Fruit fly (Drosophila melanogaster) whole organism, adult: Measurements from ENCODE around the gene Naa20B.
A peak's percentile ranks its signal among the peaks of the same experiment; 100 is the strongest.

Experiments used
- CG11617 ChIP-seq: fragments of 200-800 bp; sonication (Bioruptor generic); optimal IDR thresholded peaks from 2 replicates; lab custom pipeline; 2017; ENCODE audit warnings: mild to moderate bottlenecking, missing biosample characterization, missing genetic modification reagents, missing genetic modification characterization
- CG12768 ChIP-seq: fragments of 200-800 bp; sonication (Bioruptor generic); optimal IDR thresholded peaks from 2 replicates; lab custom pipeline; 2017; ENCODE audit warnings: missing biosample characterization, missing genetic modification characterization, mild to moderate bottlenecking, moderate library complexity, missing genetic modification reagents
- CG14711 ChIP-seq: fragments of 200-800 bp; sonication (Bioruptor generic); optimal IDR thresholded peaks from 2 replicates; lab custom pipeline; 2018; ENCODE audit warnings: missing biosample characterization, mild to moderate bottlenecking, missing genetic modification characterization, moderate library complexity
- CG1620 ChIP-seq: fragments of 200-800 bp; sonication (Bioruptor generic); optimal IDR thresholded peaks from 2 replicates; lab custom pipeline; 2016; ENCODE audit warnings: missing biosample characterization, missing genetic modification characterization
- CG33017 ChIP-seq: fragments of 200-800 bp; sonication (Bioruptor generic); optimal IDR thresholded peaks from 2 replicates; lab custom pipeline; 2018; ENCODE audit warnings: missing biosample characterization, mild to moderate bottlenecking, missing genetic modification characterization, moderate library complexity
- CG5204 ChIP-seq: fragments of 200-800 bp; sonication (Bioruptor generic); optimal IDR thresholded peaks from 2 replicates; lab custom pipeline; 2016; ENCODE audit warnings: missing biosample characterization, missing genetic modification characterization
- CG7045 ChIP-seq: fragments of 200-800 bp; sonication (Bioruptor generic); optimal IDR thresholded peaks from 2 replicates; lab custom pipeline; 2017; ENCODE audit warnings: missing biosample characterization, mild to moderate bottlenecking, missing genetic modification characterization
- CG7101 ChIP-seq: fragments of 200-800 bp; sonication (Bioruptor generic); optimal IDR thresholded peaks from 2 replicates; lab custom pipeline; 2018; ENCODE audit warnings: missing biosample characterization, mild to moderate bottlenecking, missing genetic modification characterization, moderate library complexity
- Clk ChIP-seq: fragments of 200-800 bp; sonication (Bioruptor generic); optimal IDR thresholded peaks from 2 replicates; lab custom pipeline; 2017; ENCODE audit warnings: missing biosample characterization, missing genetic modification characterization
- Crg-1 ChIP-seq: fragments of 200-800 bp; sonication (Bioruptor generic); optimal IDR thresholded peaks from 2 replicates; lab custom pipeline; 2016; ENCODE audit warnings: missing biosample characterization, missing genetic modification characterization
- Hr96 ChIP-seq: fragments of 200-800 bp; sonication (Bioruptor generic); optimal IDR thresholded peaks from 2 replicates; lab custom pipeline; 2016; ENCODE audit warnings: missing biosample characterization, missing genetic modification characterization
- Mnt ChIP-seq: fragments of 200-800 bp; sonication (Bioruptor generic); optimal IDR thresholded peaks from 2 replicates; lab custom pipeline; 2016; ENCODE audit warnings: missing biosample characterization, mild to moderate bottlenecking, missing genetic modification characterization
- bab1 ChIP-seq: fragments of 200-800 bp; sonication (Bioruptor generic); optimal IDR thresholded peaks from 3 replicates; lab custom pipeline; 2019; ENCODE audit warnings: missing biosample characterization, mild to moderate bottlenecking, missing genetic modification characterization, moderate library complexity
- cic ChIP-seq: fragments of 200-800 bp; sonication (Bioruptor generic); optimal IDR thresholded peaks from 2 replicates; lab custom pipeline; 2017; ENCODE audit warnings: missing biosample characterization, mild to moderate bottlenecking, missing genetic modification characterization, moderate library complexity
- cnc ChIP-seq, 2 experiments: fragments of >200 bp; optimal IDR thresholded peaks; 2 replicates each; lab custom pipeline; 2017
- kay ChIP-seq: fragments of 200-800 bp; sonication (Bioruptor generic); peaks from one replicate; lab custom pipeline; 2016; ENCODE audit warnings: missing biosample characterization, missing genetic modification characterization, borderline replicate concordance
- ovo ChIP-seq: fragments of 200-800 bp; sonication (Bioruptor generic); optimal IDR thresholded peaks from 2 replicates; lab custom pipeline; 2016; ENCODE audit warnings: missing biosample characterization, missing genetic modification characterization
- pad ChIP-seq: fragments of 200-800 bp; sonication (Bioruptor generic); optimal IDR thresholded peaks from 3 replicates; lab custom pipeline; 2017; ENCODE audit warnings: missing biosample characterization, missing genetic modification characterization, mild to moderate bottlenecking, moderate library complexity, missing genetic modification reagents
- tj ChIP-seq: fragments of 200-800 bp; sonication (Bioruptor generic); optimal IDR thresholded peaks from 3 replicates; lab custom pipeline; 2017; ENCODE audit warnings: missing biosample characterization, mild to moderate bottlenecking, missing genetic modification characterization, moderate library complexity
- toe ChIP-seq: fragments of 200-800 bp; sonication (Bioruptor generic); optimal IDR thresholded peaks from 2 replicates; lab custom pipeline; 2016; ENCODE audit warnings: missing biosample characterization, missing genetic modification characterization

The Naa20B gene

dm6 chr2L:13225225-13225840, 31.9 kb upstream of the Naa20B start, which contains the start of gene CG15480:
Gene CG15480, minus strand, starts transcription at chr2L:13225275.
- no peak for TF ChIP-seq CG11617 (GFP tag; lab: Kevin White, UChicago)
- no peak for TF ChIP-seq CG5204
- TF ChIP-seq cnc (optimal IDR thresholded peaks at IDR 0.05; lab: Kevin White, UChicago): no peak
- TF ChIP-seq Crg-1: no peak
- no peak for TF ChIP-seq Clk
- no peak for TF ChIP-seq Mnt (GFP tag; lab: Kevin White, UChicago)
- no peak for TF ChIP-seq bab1 (GFP tag; lab: Kevin White, UChicago)
- no peak for TF ChIP-seq kay
- no peak for TF ChIP-seq pad
- TF ChIP-seq CG7045 (GFP tag; lab: Kevin White, UChicago): no peak
- no peak for TF ChIP-seq CG33017 (tag; lab: Kevin White, UChicago)
- no peak for TF ChIP-seq cic
- no peak for TF ChIP-seq CG14711 (tag; lab: Kevin White, UChicago)
- no peak for TF ChIP-seq ovo
- no peak for TF ChIP-seq toe (GFP tag; lab: Kevin White, UChicago)
- no peak for TF ChIP-seq CG7101
- TF ChIP-seq CG1620 (GFP tag; lab: Kevin White, UChicago): no peak

- no peak for TF ChIP-seq cic
- TF ChIP-seq Mnt (GFP tag; lab: Kevin White, UChicago): no peak
- no peak for TF ChIP-seq CG33017 (tag; lab: Kevin White, UChicago)
- no peak for TF ChIP-seq CG5204
- TF ChIP-seq Hr96 (GFP tag; lab: Kevin White, UChicago): no peak
These were observed 30.0 kb upstream of the Naa20B start, which contains the start of gene CG16813 for dm6 chr2L:13227242-13227641. Gene CG16813, plus strand, starts transcription at chr2L:13227529.

- no peak for TF ChIP-seq Crg-1
- TF ChIP-seq CG1620 (GFP tag; lab: Kevin White, UChicago): no peak
- TF ChIP-seq CG14711 (tag; lab: Kevin White, UChicago): no peak
- TF ChIP-seq cnc (optimal IDR thresholded peaks at IDR 0.05; lab: Kevin White, UChicago): no peak
- no peak for TF ChIP-seq CG12768 (GFP tag; lab: Kevin White, UChicago)
These were observed 27.8 kb upstream of the Naa20B start, which contains the start of gene CG16815 for dm6 chr2L:13229388-13229882. Gene CG16815, plus strand, starts transcription at chr2L:13229832.

DNA sequence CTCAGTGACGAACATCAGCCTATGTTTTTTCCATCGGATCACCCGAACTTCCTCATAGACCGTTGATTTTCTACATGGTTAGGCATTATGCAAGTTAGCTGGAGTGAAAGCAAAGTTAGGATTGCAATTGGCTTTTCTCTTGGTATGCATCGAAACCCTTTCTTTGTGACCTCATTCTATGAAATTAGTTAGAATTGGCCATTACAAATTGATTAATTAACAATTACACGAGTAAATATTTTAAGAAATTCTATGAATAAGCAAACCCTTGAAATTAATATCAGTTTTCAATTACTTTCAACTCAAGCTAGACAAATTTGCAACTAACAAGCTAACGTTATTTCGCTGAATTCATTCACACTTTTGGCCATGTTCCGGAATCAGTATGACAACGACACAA, 25.5 kb upstream of the Naa20B start, which contains the start of gene Prosalpha6T:
Prosalpha6T (plus strand) TSS at position 301 of the 400 bp plus-strand sequence.
- TF ChIP-seq kay: peak; percentile 6
- no peak for TF ChIP-seq CG12768 (GFP tag; lab: Kevin White, UChicago)

DNA sequence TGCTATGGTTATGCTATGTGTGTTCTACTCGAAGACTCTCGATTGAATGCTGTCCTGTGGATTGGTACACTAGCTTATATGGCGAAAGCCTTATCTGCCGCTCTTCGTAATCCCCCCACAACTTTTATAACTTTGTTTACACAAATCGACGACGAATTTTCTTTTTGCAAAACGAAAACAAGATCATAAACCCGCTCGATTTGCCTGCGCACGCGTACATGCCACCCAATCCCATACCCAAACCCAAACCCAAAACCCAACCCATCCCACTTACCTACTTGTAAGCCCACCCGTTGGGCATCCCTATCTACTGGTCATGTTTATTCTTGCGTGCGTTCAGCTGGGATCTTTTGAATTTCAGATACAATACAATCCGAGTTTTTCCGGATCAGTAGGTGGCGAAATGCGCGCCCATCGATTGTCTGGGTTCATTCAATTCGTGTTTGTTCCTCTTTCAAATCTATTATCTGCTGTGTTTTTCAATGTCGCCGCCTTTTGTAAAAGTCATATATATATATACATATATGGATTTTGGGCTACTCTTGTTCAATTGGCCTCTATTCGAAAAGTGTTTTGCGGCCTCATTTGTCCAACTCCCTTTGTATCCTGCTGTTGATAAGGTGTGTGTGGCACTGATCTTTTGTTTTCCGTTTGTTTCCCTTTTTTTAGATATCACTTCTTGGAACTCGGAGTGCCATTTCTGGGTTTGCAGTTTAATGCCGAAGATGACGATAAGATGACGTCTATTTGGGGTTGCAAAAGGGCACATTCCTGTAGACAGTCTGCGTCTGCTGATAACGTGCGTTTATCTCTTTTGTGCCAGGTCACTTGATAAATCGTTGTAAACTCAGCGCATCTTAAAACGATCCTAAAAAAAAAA, 22.4 kb upstream of the Naa20B start, which contains the start of gene Mabi:
Mabi (minus strand) TSS at position 51 of the 880 bp plus-strand sequence.
- no peak for TF ChIP-seq CG7045 (GFP tag; lab: Kevin White, UChicago)
- no peak for TF ChIP-seq Mnt (GFP tag; lab: Kevin White, UChicago)
- no peak for TF ChIP-seq CG11617 (GFP tag; lab: Kevin White, UChicago)
- TF ChIP-seq bab1 (GFP tag; lab: Kevin White, UChicago): no peak
- TF ChIP-seq pad: no peak
- TF ChIP-seq kay: no peak
- TF ChIP-seq CG14711 (tag; lab: Kevin White, UChicago): no peak
- no peak for TF ChIP-seq CG33017 (tag; lab: Kevin White, UChicago)
- TF ChIP-seq Crg-1: no peak
- TF ChIP-seq toe (GFP tag; lab: Kevin White, UChicago): no peak
- no peak for TF ChIP-seq Clk
- no peak for TF ChIP-seq CG7101
- TF ChIP-seq cnc (optimal IDR thresholded peaks at IDR 0.05; lab: Kevin White, UChicago): no peak
- TF ChIP-seq CG5204: no peak
- no peak for TF ChIP-seq CG12768 (GFP tag; lab: Kevin White, UChicago)
- TF ChIP-seq CG1620 (GFP tag; lab: Kevin White, UChicago): no peak
- TF ChIP-seq Hr96 (GFP tag; lab: Kevin White, UChicago): no peak
- TF ChIP-seq ovo: no peak
- no peak for TF ChIP-seq tj (GFP tag; lab: Kevin White, UChicago)
- no peak for TF ChIP-seq cic

- TF ChIP-seq CG7101: no peak
These were observed 21.1 kb upstream of the Naa20B start, which contains the start of gene Jhbp14 for dm6 chr2L:13236194-13236593. Gene Jhbp14, plus strand, starts transcription at chr2L:13236494.

DNA sequence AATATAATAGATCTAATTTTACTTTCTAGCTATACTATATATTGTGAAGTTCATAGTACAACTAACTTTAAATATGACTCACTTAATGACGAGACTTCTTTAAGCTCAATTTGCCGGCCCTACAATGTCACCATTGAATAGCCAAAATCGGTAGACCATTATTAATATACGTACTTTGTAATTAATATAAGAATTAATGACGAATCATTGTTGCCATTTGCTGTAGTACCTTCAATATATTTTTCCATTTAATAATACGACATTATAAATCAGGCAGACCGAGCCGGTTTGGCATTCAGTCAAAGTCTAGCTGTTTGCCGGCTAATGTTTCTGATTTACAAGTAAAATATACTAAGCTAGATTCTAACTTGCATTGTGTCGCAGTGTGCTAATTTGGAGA, 17.6 kb upstream of the Naa20B start, which contains the start of gene Jhbp13:
Jhbp13 (plus strand) TSS at position 301 of the 400 bp plus-strand sequence.
- TF ChIP-seq CG11617 (GFP tag; lab: Kevin White, UChicago) (no peak), kay (peak; percentile 45), Hr96 (GFP tag; lab: Kevin White, UChicago) (no peak)
